Worm (Caenorhabditis elegans) whole organism, L4 larva: Measurements from ENCODE around the gene F48E3.2.

Experiments
- F10B5.3 ChIP-seq: sonication (generic microtip); optimal IDR thresholded peaks from 2 replicates; lab custom pipeline; 2016; ENCODE audit warnings: mild to moderate bottlenecking, missing genetic modification characterization, missing compliant biosample characterization
- F44E2.7 ChIP-seq: fragments of 200-800 bp; sonication (Bioruptor generic); IDR thresholded peaks from 2 replicates; pipeline ENCODE4 v2.1.2; 2022; ENCODE audit warnings: missing genetic modification characterization, missing compliant biosample characterization
- aha-1 ChIP-seq: fragments of 150-350 bp; peaks from one replicate; lab custom pipeline; 2014; ENCODE audit warnings: missing biosample characterization, missing genetic modification characterization
- aly-2 ChIP-seq: sonication (generic microtip); optimal IDR thresholded peaks from 2 replicates; lab custom pipeline; 2018; ENCODE audit warnings: missing biosample characterization, missing genetic modification characterization
- ama-1 ChIP-seq: fragments of 150-350 bp; optimal IDR thresholded peaks from 2 replicates; lab custom pipeline; 2014; ENCODE audit warnings: inconsistent platforms, mixed read lengths
- cey-2 ChIP-seq: sonication (generic microtip); optimal IDR thresholded peaks from 3 replicates; lab custom pipeline; 2017; ENCODE audit warnings: missing genetic modification characterization, mild to moderate bottlenecking, missing compliant biosample characterization, antibody characterized with exemption, borderline replicate concordance; ENCODE audit not compliant: insufficient read depth
- daf-12 ChIP-seq: fragments of 150-350 bp; optimal IDR thresholded peaks from 2 replicates; lab custom pipeline; 2014; ENCODE audit warnings: missing biosample characterization, missing genetic modification reagents, missing genetic modification characterization
- daf-16 ChIP-seq, 3 experiments: sonication (generic microtip); optimal IDR thresholded peaks; 2 replicates each; lab custom pipeline; 2016 to 2017; ENCODE audit warnings: missing genetic modification characterization in 3 of 3, missing genetic modification reagents in 3 of 3, mild to moderate bottlenecking in 2 of 3, missing compliant biosample characterization in 2 of 3, missing biosample characterization in 1 of 3, moderate library complexity in 1 of 3
- dmd-6 ChIP-seq: fragments of 200-800 bp; sonication (Bioruptor generic); IDR thresholded peaks from 2 replicates; pipeline ENCODE4 v1.3.6; 2022; ENCODE audit warnings: missing genetic modification reagents, missing genetic modification characterization, missing compliant biosample characterization
- dmd-9 ChIP-seq: fragments of 200-800 bp; sonication (Bioruptor generic); IDR thresholded peaks from 2 replicates; pipeline ENCODE4 v1.3.6; 2022; ENCODE audit warnings: missing genetic modification reagents, missing genetic modification characterization, missing compliant biosample characterization
- dve-1 ChIP-seq: sonication (generic microtip); optimal IDR thresholded peaks from 2 replicates; lab custom pipeline; 2017; ENCODE audit warnings: antibody characterized with exemption, mild to moderate bottlenecking, missing genetic modification characterization, missing compliant biosample characterization; ENCODE audit not compliant: insufficient read depth
- egl-43 ChIP-seq: fragments of 200-800 bp; sonication (Bioruptor generic); IDR thresholded peaks from 2 replicates; pipeline ENCODE4 v1.3.6; 2022; ENCODE audit warnings: missing genetic modification reagents, missing genetic modification characterization, missing compliant biosample characterization
- fkh-10 ChIP-seq: fragments of 150-350 bp; optimal IDR thresholded peaks from 2 replicates; lab custom pipeline; 2014; ENCODE audit warnings: missing biosample characterization, missing genetic modification reagents, missing genetic modification characterization
- gei-8 ChIP-seq: fragments of 200-800 bp; sonication (Bioruptor generic); optimal IDR thresholded peaks from 2 replicates; lab custom pipeline; 2018; ENCODE audit warnings: mild to moderate bottlenecking, missing genetic modification characterization, missing compliant biosample characterization
- hlh-11 ChIP-seq: fragments of 200-800 bp; sonication (Bioruptor generic); optimal IDR thresholded peaks from 2 replicates; lab custom pipeline; 2018; ENCODE audit warnings: mild to moderate bottlenecking, missing genetic modification characterization, missing compliant biosample characterization
- hmg-1.1 ChIP-seq: fragments of 200-800 bp; sonication (Bioruptor generic); IDR thresholded peaks from 2 replicates; pipeline ENCODE4 v1.3.6; 2022; ENCODE audit warnings: missing genetic modification reagents, missing genetic modification characterization, missing compliant biosample characterization
- lin-1 ChIP-seq: fragments of 200-800 bp; sonication (Bioruptor generic); IDR thresholded peaks from 2 replicates; pipeline ENCODE4 v1.3.6; 2022; ENCODE audit warnings: missing genetic modification reagents, missing genetic modification characterization, missing compliant biosample characterization
- lin-13 ChIP-seq: fragments of 150-350 bp; optimal IDR thresholded peaks from 2 replicates; lab custom pipeline; 2014; ENCODE audit warnings: missing biosample characterization, missing genetic modification reagents, missing genetic modification characterization
- lsy-2 ChIP-seq, 2 experiments: fragments of 150-350 bp in 1 of 2; sonication (generic microtip) in 1 of 2; optimal IDR thresholded peaks; 2 replicates each; lab custom pipeline; 2014 to 2017; ENCODE audit warnings: missing biosample characterization in 2 of 2, missing genetic modification characterization in 2 of 2
- madf-9 ChIP-seq: fragments of 200-800 bp; sonication (Bioruptor generic); conservative IDR thresholded peaks from 2 replicates; pipeline ENCODE4 v1.3.6; 2022; ENCODE audit warnings: missing genetic modification reagents, missing genetic modification characterization, missing compliant biosample characterization
- mdl-1 ChIP-seq, 2 experiments: fragments of 150-350 bp in 1 of 2; sonication (generic microtip) in 1 of 2; optimal IDR thresholded peaks; 2 replicates each; lab custom pipeline; 2014 to 2017; ENCODE audit warnings: missing biosample characterization in 2 of 2, missing genetic modification characterization in 2 of 2
- mes-2 ChIP-seq: sonication (generic microtip); optimal IDR thresholded peaks from 2 replicates; lab custom pipeline; 2016; ENCODE audit warnings: missing genotype, mild to moderate bottlenecking, missing genetic modification characterization, missing compliant biosample characterization; ENCODE audit not compliant: poor library complexity, severe bottlenecking
- mxl-2 ChIP-seq: fragments of 200-800 bp; sonication (Bioruptor generic); conservative IDR thresholded peaks from 2 replicates; pipeline ENCODE4 v1.3.6; 2022; ENCODE audit warnings: missing genetic modification reagents, missing genetic modification characterization, missing compliant biosample characterization
- nhr-25 ChIP-seq: sonication (generic microtip); optimal IDR thresholded peaks from 2 replicates; lab custom pipeline; 2017; ENCODE audit warnings: missing genetic modification characterization, mild to moderate bottlenecking, missing compliant biosample characterization, antibody characterized with exemption, moderate library complexity, borderline replicate concordance; ENCODE audit not compliant: insufficient read depth
- nhr-42 ChIP-seq: fragments of 200-800 bp; sonication (Bioruptor generic); IDR thresholded peaks from 2 replicates; pipeline ENCODE4 v1.3.6; 2022; ENCODE audit warnings: missing genetic modification characterization, missing compliant biosample characterization
- nhr-76 ChIP-seq: fragments of 150-350 bp; optimal IDR thresholded peaks from 2 replicates; lab custom pipeline; 2014; ENCODE audit warnings: missing biosample characterization, missing genetic modification characterization
- nhr-77 ChIP-seq: fragments of 150-350 bp; optimal IDR thresholded peaks from 2 replicates; lab custom pipeline; 2014; ENCODE audit warnings: missing biosample characterization, missing genetic modification characterization
- pha-4 ChIP-seq, 2 experiments: fragments of 150-350 bp in 1 of 2; fragments of 200-800 bp in 1 of 2; sonication (Bioruptor generic) in 1 of 2; IDR thresholded peaks in 1 of 2; optimal IDR thresholded peaks in 1 of 2; 2 replicates each; pipeline versions ENCODE4 v1.3.6 to Lab custom; 2014 to 2022; ENCODE audit warnings: missing genetic modification characterization in 2 of 2, missing genetic modification reagents in 2 of 2, missing biosample characterization in 1 of 2, missing compliant biosample characterization in 1 of 2
- rbr-2 ChIP-seq: sonication (generic microtip); optimal IDR thresholded peaks from 2 replicates; lab custom pipeline; 2016; ENCODE audit warnings: missing genotype, missing genetic modification characterization, missing compliant biosample characterization
- set-16 ChIP-seq: fragments of 200-800 bp; sonication (Bioruptor generic); IDR thresholded peaks from 2 replicates; pipeline ENCODE4 v1.3.6; 2022; ENCODE audit warnings: missing genetic modification reagents, missing genetic modification characterization, missing compliant biosample characterization
- unc-130 ChIP-seq: sonication (generic microtip); optimal IDR thresholded peaks from 2 replicates; lab custom pipeline; 2016; ENCODE audit warnings: missing genetic modification reagents, missing genetic modification characterization, missing compliant biosample characterization
- unc-39 ChIP-seq: sonication (generic microtip); optimal IDR thresholded peaks from 2 replicates; lab custom pipeline; 2017; ENCODE audit warnings: missing biosample characterization, missing genetic modification characterization
- unc-62 ChIP-seq, 3 experiments: fragments of 150-350 bp in 1 of 3; sonication (generic microtip); optimal IDR thresholded peaks in 2 of 3; peaks in 1 of 3; 1 replicate in 1 of 3; 2 replicates in 2 of 3; lab custom pipeline; 2014 to 2017; ENCODE audit warnings: missing biosample characterization in 3 of 3, missing genetic modification characterization in 3 of 3, missing genetic modification reagents in 3 of 3, missing genotype in 1 of 3

Gene F48E3.2

DNA sequence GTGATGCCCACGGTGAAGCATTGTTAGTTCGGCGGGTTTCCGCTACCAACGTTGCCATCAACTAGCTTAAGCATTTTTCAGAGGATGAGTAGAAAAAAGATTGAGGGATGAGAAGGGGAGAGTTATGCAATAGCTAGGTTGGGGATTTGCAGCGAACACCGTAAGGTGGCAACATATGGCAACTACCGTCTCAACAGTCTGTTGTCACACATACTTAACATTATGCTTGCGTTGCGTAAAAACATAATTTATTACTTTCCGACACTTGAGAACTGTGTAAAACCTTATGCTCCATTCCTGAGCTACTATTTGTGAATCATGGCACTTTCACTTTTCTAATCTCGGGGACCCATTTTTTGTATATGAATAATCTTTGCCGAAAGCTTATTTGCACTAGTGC is 26.2 kb downstream of the F48E3.2 start (continued):
- TF ChIP-seq daf-16 (GFP tag; optimal IDR thresholded peaks at IDR 0.05; lab: Kevin White, UChicago) (no peak), daf-16 (tag; optimal IDR thresholded peaks at IDR 0.05; lab: Kevin White, UChicago) (no peak)

DNA sequence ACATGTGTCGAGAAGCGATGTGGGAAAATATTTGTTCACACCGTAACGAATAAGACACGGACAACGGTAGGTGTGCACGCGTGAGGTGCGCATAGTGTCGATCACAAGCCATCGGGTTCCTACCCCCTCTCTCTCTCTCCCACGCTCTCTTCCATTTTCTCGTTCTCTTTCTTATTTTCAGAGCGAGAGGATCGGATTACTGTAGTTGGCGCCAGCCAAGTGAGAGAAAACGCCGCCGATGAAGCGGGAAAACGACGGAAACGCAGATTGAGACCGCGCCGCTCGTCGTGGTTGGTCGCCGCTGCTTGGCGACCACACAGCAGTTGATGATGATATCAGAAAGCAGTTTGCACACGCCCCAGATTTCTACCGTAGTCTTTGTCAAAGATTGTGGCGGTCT is 28.5 kb downstream of the F48E3.2 start:
- TF ChIP-seq unc-62 (GFP tag; optimal IDR thresholded peaks at IDR 0.05 in 1 of 2; lab: Kevin White, UChicago) (peak in 1 of 2 experiments; percentile 50), unc-62 (tag; optimal IDR thresholded peaks at IDR 0.05; lab: Kevin White, UChicago) (no peak), lin-13 (no peak), set-16 (peak; percentile 62), dve-1 (tag; lab: Kevin White, UChicago) (peak; percentile 1), nhr-76 (tag; lab: Kevin White, UChicago) (no peak), mes-2 (no peak), hlh-11 (peak; percentile 6), egl-43 (GFP tag; lab: Robert Waterston, UW) (0 out of 2 replicates have a peak, but pooled peaks have one; percentile 46)

- TF ChIP-seq aha-1 (tag; lab: Kevin White, UChicago), result peak; percentile 83
- no peak for TF ChIP-seq cey-2 (tag; lab: Kevin White, UChicago)
Measured at ce11 chrX:7463637-7464036, 29.3 kb downstream of the F48E3.2 start, which contains the start of gene sox-2. Gene sox-2, minus strand, starts transcription at chrX:7463736.

DNA sequence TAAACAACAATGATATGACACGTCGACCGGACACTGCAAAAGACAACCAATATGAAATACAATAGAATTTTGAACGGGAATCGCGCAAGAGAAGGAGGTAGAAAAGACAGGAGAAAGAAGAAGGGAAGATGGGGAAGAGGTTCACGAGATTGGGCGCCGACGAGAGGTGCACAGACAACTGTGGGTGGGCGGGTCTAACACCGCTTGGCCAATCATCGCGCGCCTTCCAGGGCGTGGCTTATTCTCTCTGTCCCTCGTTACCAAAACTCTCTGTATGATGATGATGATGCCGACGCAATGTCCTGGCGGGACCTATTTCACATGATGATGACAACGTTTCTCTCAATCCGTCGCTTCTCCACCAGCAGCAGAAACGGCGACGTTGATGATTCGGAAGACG is 32.4 kb downstream of the F48E3.2 start:
- TF ChIP-seq lin-1 (GFP tag; lab: Robert Waterston, UW) (no peak), aha-1 (tag; lab: Kevin White, UChicago) (peak; percentile 24), hmg-1.1 (GFP tag; lab: Robert Waterston, UW) (0 out of 2 replicates have a peak, but pooled peaks have one; percentile 6), rbr-2 (peak; percentile 12), egl-43 (GFP tag; lab: Robert Waterston, UW) (0 out of 2 replicates have a peak, but pooled peaks have one; percentile 21), set-16 (peak; percentile 49)
- TF ChIP-seq, all 104 proteins: peak for 5

ce11 chrX:7457154-7457674 is 35.7 kb downstream of the F48E3.2 start:
- peak; percentile 91 for TF ChIP-seq aha-1 (tag; lab: Kevin White, UChicago)
- no peak for TF ChIP-seq nhr-42
- TF ChIP-seq dve-1 (tag; lab: Kevin White, UChicago), result no peak
- TF ChIP-seq lsy-2 (tag; optimal IDR thresholded peaks at IDR 0.05; lab: Kevin White, UChicago), result peak in 1 of 2 experiments; percentile 30
- TF ChIP-seq fkh-10 (GFP tag; lab: Kevin White, UChicago), result peak; percentile 65
- TF ChIP-seq ama-1 (lab: Kevin White, UChicago), result no peak

DNA sequence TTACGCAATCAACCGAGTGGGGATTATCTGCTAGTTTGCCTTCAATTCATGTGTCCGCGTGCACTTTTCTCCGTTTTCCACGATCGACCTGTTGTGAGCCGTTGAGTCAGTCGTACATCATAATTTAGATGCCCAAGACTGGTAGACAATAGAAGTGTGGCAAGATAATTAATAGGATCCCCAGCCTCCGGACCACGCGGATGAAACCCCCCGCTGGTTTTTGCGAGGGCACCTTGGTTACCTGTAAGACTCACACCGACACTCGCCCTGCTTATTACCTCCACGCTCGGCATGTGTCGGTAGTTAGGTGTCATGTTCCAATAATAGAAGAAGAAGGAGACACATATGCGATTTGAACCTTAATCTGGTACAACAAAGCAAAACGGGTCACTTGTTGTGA is 37.0 kb downstream of the F48E3.2 start:
- TF ChIP-seq dmd-6 (GFP tag; lab: Robert Waterston, UW) (no peak), daf-12 (tag; lab: Kevin White, UChicago) (no peak), unc-130 (GFP tag; lab: Kevin White, UChicago) (no peak), aha-1 (tag; lab: Kevin White, UChicago) (no peak), unc-39 (tag; lab: Kevin White, UChicago) (no peak), nhr-77 (tag; lab: Kevin White, UChicago) (no peak)

- TF ChIP-seq nhr-25 (tag; lab: Kevin White, UChicago), result no peak
- no peak for TF ChIP-seq dmd-9 (GFP tag; lab: Robert Waterston, UW)
- no peak for TF ChIP-seq F44E2.7
- TF ChIP-seq gei-8 (GFP tag; lab: Kevin White, UChicago), result no peak
- TF ChIP-seq pha-4 (GFP tag; IDR thresholded peaks at IDR 0.05; lab: Robert Waterston, UW), result no peak
- no peak for TF ChIP-seq pha-4 (tag; optimal IDR thresholded peaks at IDR 0.05; lab: Kevin White, UChicago)
- TF ChIP-seq mdl-1 (tag; optimal IDR thresholded peaks at IDR 0.05; lab: Kevin White, UChicago), result no peak
- no peak for TF ChIP-seq F10B5.3
- no peak for TF ChIP-seq madf-9
- TF ChIP-seq cey-2 (tag; lab: Kevin White, UChicago), result no peak
- TF ChIP-seq mxl-2 (GFP tag; lab: Robert Waterston, UW), result no peak
- TF ChIP-seq aly-2 (tag; lab: Kevin White, UChicago), result no peak
- no peak for TF ChIP-seq nhr-77 (tag; lab: Kevin White, UChicago)
- TF ChIP-seq, all 104 proteins: peak for 0
Measured at ce11 chrX:7452606-7453005, 40.3 kb downstream of the F48E3.2 start.
